Worm (Caenorhabditis elegans) whole organism, midembryonic: ENCODE measurements around the gene lgc-56.

Experiments
- T22C8.4 ChIP-seq: fragments of 200-800 bp; sonication (Bioruptor generic); IDR thresholded peaks from 2 replicates; pipeline ENCODE4 v1.3.6; 2022; ENCODE audit warnings: missing genetic modification characterization, missing compliant biosample characterization
- cog-1 ChIP-seq: sonication (generic microtip); optimal IDR thresholded peaks from 2 replicates; lab custom pipeline; 2016; ENCODE audit warnings: missing genetic modification characterization, missing compliant biosample characterization
- flt-1 ChIP-seq: fragments of 200-800 bp; sonication (Bioruptor generic); IDR thresholded peaks from 2 replicates; pipeline ENCODE4 v1.3.6; 2022; ENCODE audit warnings: missing genetic modification characterization, missing compliant biosample characterization
- ref-1 ChIP-seq: fragments of 200-800 bp; sonication (Bioruptor generic); conservative IDR thresholded peaks from 2 replicates; pipeline ENCODE4 v1.3.6; 2022; ENCODE audit warnings: missing genetic modification reagents, missing genetic modification characterization, missing compliant biosample characterization
- tab-1 ChIP-seq: fragments of 200-800 bp; sonication (Bioruptor generic); IDR thresholded peaks from 2 replicates; pipeline ENCODE4 v1.3.6; 2022; ENCODE audit warnings: missing genetic modification characterization, missing compliant biosample characterization
- ztf-29 ChIP-seq: fragments of 200-800 bp; sonication (Bioruptor generic); IDR thresholded peaks from 2 replicates; pipeline ENCODE4 v1.3.6; 2022; ENCODE audit warnings: missing genetic modification reagents, missing genetic modification characterization, missing compliant biosample characterization

DNA sequence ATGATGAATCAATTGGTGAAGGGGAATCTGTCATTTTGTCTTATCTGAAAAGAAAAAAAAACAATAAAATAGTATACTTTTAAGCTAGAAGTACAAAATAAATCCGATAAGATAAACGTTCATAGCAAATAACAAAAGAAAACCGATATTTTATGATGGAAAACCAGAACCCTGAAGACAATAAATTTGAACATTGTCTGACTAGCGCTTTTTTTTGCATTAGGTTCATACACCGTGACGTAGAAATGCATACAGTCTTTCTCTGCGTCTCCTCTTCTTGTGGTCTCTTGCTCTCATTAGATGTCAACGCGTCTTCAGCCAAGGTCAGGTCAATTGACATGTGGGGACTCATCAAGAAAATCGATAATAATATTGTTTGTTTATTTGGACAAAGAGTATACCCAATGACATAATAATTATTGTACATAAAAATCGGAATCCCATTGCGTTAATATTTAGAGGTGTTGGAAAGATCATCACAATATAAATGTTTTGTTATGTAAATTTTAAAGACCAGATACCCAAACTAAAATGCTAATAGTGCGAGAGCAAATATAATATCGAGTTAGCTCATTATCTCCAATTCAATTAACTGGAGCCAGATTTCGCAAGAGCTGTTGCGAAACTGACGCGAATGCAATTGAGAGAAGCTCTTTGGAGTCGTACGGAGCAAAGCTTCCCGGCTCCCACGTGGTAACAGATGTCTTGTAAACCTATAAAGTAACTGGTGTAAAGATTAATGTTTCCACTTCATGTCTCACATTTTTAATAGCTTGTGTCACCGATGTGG is 48.9 kb upstream of the lgc-56 start, which contains the start of gene dsh-2:
- TF ChIP-seq flt-1 (GFP tag; lab: Robert Waterston, UW), result no peak
- TF ChIP-seq tab-1 (GFP tag; lab: Robert Waterston, UW), result no peak
- no peak for TF ChIP-seq ref-1 (GFP tag; lab: Robert Waterston, UW)
- no peak for TF ChIP-seq ztf-29 (GFP tag; lab: Robert Waterston, UW)
- peak; percentile 63; the same call in 1 of the 2 replicates for TF ChIP-seq T22C8.4 (GFP tag; lab: Robert Waterston, UW)
- TF ChIP-seq cog-1, result no peak
